Fruit fly (Drosophila melanogaster) whole organism, embryonic: ENCODE measurements around the gene CG10140.

Experiments
- BtbVII ChIP-seq: fragments of 200-800 bp; sonication (Bioruptor generic); optimal IDR thresholded peaks from 3 replicates; lab custom pipeline; 2017; ENCODE audit warnings: missing biosample characterization, mild to moderate bottlenecking, missing genetic modification characterization
- CG10267 ChIP-seq: fragments of 200-800 bp; sonication (Bioruptor generic); optimal IDR thresholded peaks from 2 replicates; lab custom pipeline; 2018; ENCODE audit warnings: missing biosample characterization, mild to moderate bottlenecking, missing genetic modification characterization, moderate library complexity
- CG10274 ChIP-seq: fragments of 200-800 bp; sonication (Bioruptor generic); optimal IDR thresholded peaks from 3 replicates; lab custom pipeline; 2017; ENCODE audit warnings: missing biosample characterization, mild to moderate bottlenecking, missing genetic modification characterization
- CG10321 ChIP-seq: fragments of 200-800 bp; sonication (Bioruptor generic); IDR thresholded peaks from 2 replicates; pipeline ENCODE4 v1.3.6; 2022; ENCODE audit warnings: missing biosample characterization, missing genetic modification characterization
- CG11247 ChIP-seq: fragments of 200-800 bp; sonication (Bioruptor generic); IDR thresholded peaks from 2 replicates; pipeline ENCODE4 v1.3.6; 2022; ENCODE audit warnings: missing biosample characterization, missing genetic modification characterization
- CG1233 ChIP-seq: fragments of 200-800 bp; sonication (Bioruptor generic); optimal IDR thresholded peaks from 4 replicates; lab custom pipeline; 2018; ENCODE audit warnings: missing biosample characterization, mild to moderate bottlenecking, missing genetic modification characterization
- CG12942 ChIP-seq: fragments of 200-800 bp; sonication (Bioruptor generic); optimal IDR thresholded peaks from 3 replicates; lab custom pipeline; 2016; ENCODE audit warnings: missing biosample characterization, missing genetic modification characterization
- CG15011 ChIP-seq: fragments of 200-800 bp; sonication (Bioruptor generic); optimal IDR thresholded peaks from 3 replicates; lab custom pipeline; 2018; ENCODE audit warnings: missing biosample characterization, mild to moderate bottlenecking, missing genetic modification characterization
- CG16779 ChIP-seq: fragments of 200-800 bp; sonication (Bioruptor generic); IDR thresholded peaks from 2 replicates; pipeline ENCODE4 v1.3.6; 2022; ENCODE audit warnings: missing biosample characterization, missing genetic modification characterization
- CG17385 ChIP-seq: fragments of 200-800 bp; sonication (Bioruptor generic); optimal IDR thresholded peaks from 3 replicates; lab custom pipeline; 2018; ENCODE audit warnings: missing biosample characterization, mild to moderate bottlenecking, missing genetic modification characterization
- CG17829 ChIP-seq: fragments of 200-800 bp; optimal IDR thresholded peaks from 2 replicates; lab custom pipeline; 2019; ENCODE audit warnings: missing biosample characterization, mild to moderate bottlenecking, missing genetic modification characterization, moderate library complexity
- CG1792 ChIP-seq: fragments of 200-800 bp; sonication (Bioruptor generic); optimal IDR thresholded peaks from 2 replicates; lab custom pipeline; 2016; ENCODE audit warnings: missing biosample characterization, missing genetic modification characterization
- CG2875 ChIP-seq: fragments of 200-800 bp; sonication (Bioruptor generic); optimal IDR thresholded peaks from 2 replicates; lab custom pipeline; 2017; ENCODE audit warnings: missing biosample characterization, mild to moderate bottlenecking, missing genetic modification characterization, missing genetic modification reagents
- CG31441 ChIP-seq: fragments of 200-800 bp; sonication (Bioruptor generic); IDR thresholded peaks from 2 replicates; pipeline ENCODE4 v1.3.6; 2022; ENCODE audit warnings: missing biosample characterization, missing genetic modification characterization
- CG32532 ChIP-seq: fragments of 200-800 bp; sonication (Bioruptor generic); IDR thresholded peaks from 2 replicates; pipeline ENCODE4 v1.3.6; 2022; ENCODE audit warnings: missing biosample characterization, missing genetic modification characterization
- CG4328 ChIP-seq: fragments of 200-800 bp; sonication (Bioruptor generic); optimal IDR thresholded peaks from 3 replicates; lab custom pipeline; 2017; ENCODE audit warnings: missing biosample characterization, missing genetic modification reagents, missing genetic modification characterization
- CG4360 ChIP-seq: fragments of 200-800 bp; sonication (Bioruptor generic); IDR thresholded peaks from 2 replicates; pipeline ENCODE4 v1.3.6; 2022; ENCODE audit warnings: missing biosample characterization, missing genetic modification characterization
- CG6813 ChIP-seq: fragments of 200-800 bp; sonication (Bioruptor generic); optimal IDR thresholded peaks from 2 replicates; lab custom pipeline; 2017; ENCODE audit warnings: missing biosample characterization, missing genetic modification characterization, mild to moderate bottlenecking, moderate library complexity, missing genetic modification reagents
- CG7556 ChIP-seq: fragments of 200-800 bp; sonication (Bioruptor generic); optimal IDR thresholded peaks from 2 replicates; lab custom pipeline; 2017; ENCODE audit warnings: missing biosample characterization, mild to moderate bottlenecking, missing genetic modification characterization
- CG8089 ChIP-seq: fragments of 200-800 bp; sonication (Bioruptor generic); optimal IDR thresholded peaks from 3 replicates; lab custom pipeline; 2016; ENCODE audit warnings: missing biosample characterization, missing genetic modification characterization
- CG9215 ChIP-seq: fragments of 200-800 bp; sonication (Bioruptor generic); IDR thresholded peaks from 2 replicates; pipeline ENCODE4 v1.3.6; 2022; ENCODE audit warnings: missing biosample characterization, missing genetic modification characterization
- CG9727 ChIP-seq: fragments of 200-800 bp; sonication (Bioruptor generic); optimal IDR thresholded peaks from 3 replicates; lab custom pipeline; 2017; ENCODE audit warnings: missing biosample characterization, mild to moderate bottlenecking, missing genetic modification characterization
- Dp ChIP-seq: fragments of 200-800 bp; sonication (Bioruptor generic); optimal IDR thresholded peaks from 2 replicates; lab custom pipeline; 2018; ENCODE audit warnings: missing biosample characterization, mild to moderate bottlenecking, missing genetic modification characterization, moderate library complexity
- Dref ChIP-seq: fragments of 200-800 bp; sonication (Bioruptor generic); IDR thresholded peaks from 2 replicates; pipeline ENCODE4 v1.3.6; 2022; ENCODE audit warnings: missing biosample characterization, missing genetic modification characterization
- H15 ChIP-seq: fragments of 200-800 bp; sonication (Bioruptor generic); IDR thresholded peaks from 3 replicates; pipeline ENCODE4 v1.3.6; 2022; ENCODE audit warnings: missing biosample characterization, missing genetic modification characterization
- HLH3B ChIP-seq: fragments of 200-800 bp; sonication (Bioruptor generic); IDR thresholded peaks from 2 replicates; pipeline ENCODE4 v1.3.6; 2022; ENCODE audit warnings: missing biosample characterization, missing genetic modification characterization
- Hey ChIP-seq: fragments of 200-800 bp; sonication (Bioruptor generic); optimal IDR thresholded peaks from 3 replicates; lab custom pipeline; 2018; ENCODE audit warnings: missing biosample characterization, mild to moderate bottlenecking, missing genetic modification characterization
- HmgZ ChIP-seq: fragments of 200-800 bp; sonication (Bioruptor generic); optimal IDR thresholded peaks from 2 replicates; lab custom pipeline; 2018; ENCODE audit warnings: missing biosample characterization, mild to moderate bottlenecking, missing genetic modification characterization
- Meics ChIP-seq: fragments of 200-800 bp; sonication (Bioruptor generic); optimal IDR thresholded peaks from 2 replicates; lab custom pipeline; 2017; ENCODE audit warnings: missing biosample characterization, mild to moderate bottlenecking, missing genetic modification characterization
- Rx ChIP-seq: fragments of 200-800 bp; sonication (Bioruptor generic); IDR thresholded peaks from 2 replicates; pipeline ENCODE4 v1.3.6; 2022; ENCODE audit warnings: missing biosample characterization, missing genetic modification characterization
- al ChIP-seq: fragments of 200-800 bp; sonication (Bioruptor generic); IDR thresholded peaks from 2 replicates; pipeline ENCODE4 v1.3.6; 2022; ENCODE audit warnings: missing biosample characterization, missing genetic modification characterization
- ap ChIP-seq: fragments of 200-800 bp; sonication (Bioruptor generic); IDR thresholded peaks from 2 replicates; pipeline ENCODE4 v1.3.6; 2022; ENCODE audit warnings: missing biosample characterization, missing genetic modification characterization
- ara ChIP-seq: fragments of 200-800 bp; sonication (Bioruptor generic); IDR thresholded peaks from 2 replicates; pipeline ENCODE4 v1.3.6; 2022; ENCODE audit warnings: missing biosample characterization, missing genetic modification characterization
- bcd ChIP-seq: fragments of 200-800 bp; sonication (Bioruptor generic); optimal IDR thresholded peaks from 2 replicates; lab custom pipeline; 2017; ENCODE audit warnings: missing biosample characterization, mild to moderate bottlenecking, missing genetic modification characterization
- croc ChIP-seq: fragments of 200-800 bp; sonication (Bioruptor generic); conservative IDR thresholded peaks from 3 replicates; pipeline ENCODE4 v1.3.6; 2022; ENCODE audit warnings: missing biosample characterization, missing genetic modification characterization
- dmrt99B ChIP-seq: fragments of 200-800 bp; sonication (Bioruptor generic); optimal IDR thresholded peaks from 2 replicates; lab custom pipeline; 2018; ENCODE audit warnings: missing biosample characterization, mild to moderate bottlenecking, missing genetic modification characterization, moderate library complexity
- fd96Cb ChIP-seq: fragments of 200-800 bp; sonication (Bioruptor generic); optimal IDR thresholded peaks from 2 replicates; lab custom pipeline; 2018; ENCODE audit warnings: missing biosample characterization, mild to moderate bottlenecking, missing genetic modification characterization, moderate library complexity
- gfzf ChIP-seq: fragments of 200-800 bp; sonication (Bioruptor generic); optimal IDR thresholded peaks from 2 replicates; lab custom pipeline; 2016; ENCODE audit warnings: missing biosample characterization, mild to moderate bottlenecking, missing genetic modification characterization, moderate library complexity
- grau ChIP-seq: fragments of 200-800 bp; optimal IDR thresholded peaks from 3 replicates; lab custom pipeline; 2019; ENCODE audit warnings: missing biosample characterization, mild to moderate bottlenecking, missing genetic modification characterization, moderate library complexity
- hkb ChIP-seq, 2 experiments: fragments of 200-800 bp in 1 of 2; fragments of >200 bp in 1 of 2; sonication (Bioruptor generic) in 1 of 2; IDR thresholded peaks in 1 of 2; optimal IDR thresholded peaks in 1 of 2; 2 replicates each; pipeline versions ENCODE4 v1.3.6 to Lab custom; 2017 to 2022; ENCODE audit warnings: missing biosample characterization in 1 of 2, missing genetic modification characterization in 1 of 2
- lilli ChIP-seq: fragments of 200-800 bp; sonication (Bioruptor generic); optimal IDR thresholded peaks from 3 replicates; lab custom pipeline; 2016; ENCODE audit warnings: missing biosample characterization, missing genetic modification characterization
- mirr ChIP-seq: fragments of 200-800 bp; sonication (Bioruptor generic); optimal IDR thresholded peaks from 3 replicates; lab custom pipeline; 2018; ENCODE audit warnings: missing biosample characterization, mild to moderate bottlenecking, missing genetic modification characterization
- nmo ChIP-seq: fragments of 200-800 bp; sonication (Bioruptor generic); optimal IDR thresholded peaks from 2 replicates; lab custom pipeline; 2018; ENCODE audit warnings: missing biosample characterization, mild to moderate bottlenecking, missing genetic modification characterization, moderate library complexity
- nom ChIP-seq: fragments of 200-800 bp; sonication (Bioruptor generic); optimal IDR thresholded peaks from 2 replicates; lab custom pipeline; 2017; ENCODE audit warnings: missing biosample characterization, missing genetic modification characterization, mild to moderate bottlenecking, moderate library complexity, missing genetic modification reagents
- p53 ChIP-seq: fragments of 200-800 bp; sonication (Bioruptor generic); optimal IDR thresholded peaks from 2 replicates; lab custom pipeline; 2016; ENCODE audit warnings: missing biosample characterization, missing genetic modification characterization
- row ChIP-seq: fragments of 200-800 bp; sonication (Bioruptor generic); IDR thresholded peaks from 3 replicates; pipeline ENCODE4 v1.3.6; 2022; ENCODE audit warnings: missing biosample characterization, missing genetic modification characterization
- seq ChIP-seq: fragments of 200-800 bp; sonication (Bioruptor generic); IDR thresholded peaks from 2 replicates; pipeline ENCODE4 v1.3.6; 2022; ENCODE audit warnings: missing biosample characterization, missing genetic modification characterization
- sisA ChIP-seq: fragments of 200-800 bp; sonication (Bioruptor generic); IDR thresholded peaks from 2 replicates; pipeline ENCODE4 v1.3.6; 2022; ENCODE audit warnings: missing biosample characterization, missing genetic modification characterization
- sob ChIP-seq: fragments of 200-800 bp; sonication (Bioruptor generic); IDR thresholded peaks from 2 replicates; pipeline ENCODE4 v1.3.6; 2022; ENCODE audit warnings: missing biosample characterization, missing genetic modification characterization
- sqz ChIP-seq: fragments of 200-800 bp; sonication (Bioruptor generic); optimal IDR thresholded peaks from 3 replicates; lab custom pipeline; 2018; ENCODE audit warnings: missing biosample characterization, mild to moderate bottlenecking, missing genetic modification characterization
- tio ChIP-seq: fragments of 200-800 bp; sonication (Bioruptor generic); optimal IDR thresholded peaks from 2 replicates; lab custom pipeline; 2017; ENCODE audit warnings: missing biosample characterization, missing genetic modification characterization, inconsistent platforms
- zen2 ChIP-seq: fragments of 200-800 bp; sonication (Bioruptor generic); IDR thresholded peaks from 3 replicates; pipeline ENCODE4 v1.3.6; 2022; ENCODE audit warnings: missing biosample characterization, missing genetic modification characterization; ENCODE audit not compliant: partially characterized antibody

The CG10140 gene

dm6 chr3L:13410999-13411398 lies 29.3 kb downstream of the CG10140 start (continued):
- TF ChIP-seq CG1792 (GFP tag; lab: Kevin White, UChicago) (no peak), HmgZ (tag; lab: Kevin White, UChicago) (peak; percentile 61), CG10321 (GFP tag; lab: Robert Waterston, UW) (no peak), HLH3B (GFP tag; lab: Robert Waterston, UW) (peak; percentile 13; the same call in 1 of the 2 replicates), p53 (GFP tag; lab: Kevin White, UChicago) (no peak), Hey (no peak), grau (tag; lab: Kevin White, UChicago) (peak; percentile 37), CG17829 (tag; lab: Kevin White, UChicago) (peak; percentile 73), dmrt99B (tag; lab: Kevin White, UChicago) (no peak), croc (no peak), CG31441 (GFP tag; lab: Robert Waterston, UW) (no peak), al (GFP tag; lab: Robert Waterston, UW) (no peak), seq (no peak), Meics (GFP tag; lab: Kevin White, UChicago) (no peak), Rx (GFP tag; lab: Robert Waterston, UW) (no peak), gfzf (GFP tag; lab: Kevin White, UChicago) (peak; percentile 7), sisA (GFP tag; lab: Robert Waterston, UW) (peak; percentile 36), CG12942 (GFP tag; lab: Kevin White, UChicago) (no peak), sqz (GFP tag; lab: Kevin White, UChicago) (no peak), CG9215 (GFP tag; lab: Robert Waterston, UW) (no peak), ara (GFP tag; lab: Robert Waterston, UW) (no peak), nmo (GFP tag; lab: Kevin White, UChicago) (peak; percentile 58), mirr (GFP tag; lab: Kevin White, UChicago) (no peak), CG17385 (GFP tag; lab: Kevin White, UChicago) (no peak), fd96Cb (no peak), CG15011 (GFP tag; lab: Kevin White, UChicago) (no peak), sob (GFP tag; lab: Robert Waterston, UW) (no peak), tio (GFP tag; lab: Kevin White, UChicago) (no peak), CG4360 (GFP tag; lab: Robert Waterston, UW) (no peak), CG10274 (GFP tag; lab: Kevin White, UChicago) (no peak), CG4328 (GFP tag; lab: Kevin White, UChicago) (no peak), CG9727 (no peak), CG2875 (GFP tag; lab: Kevin White, UChicago) (no peak), CG16779 (GFP tag; lab: Robert Waterston, UW) (no peak), lilli (GFP tag; lab: Kevin White, UChicago) (peak; percentile 39), row (GFP tag; lab: Robert Waterston, UW) (no peak), nom (GFP tag; lab: Kevin White, UChicago) (no peak), CG1233 (no peak), CG11247 (GFP tag; lab: Robert Waterston, UW) (peak; percentile 57), Dp (GFP tag; lab: Kevin White, UChicago) (peak; percentile 31), zen2 (no peak), Dref (no peak), hkb (optimal IDR thresholded peaks at IDR 0.05; lab: Kevin White, UChicago) (no peak), hkb (GFP tag; IDR thresholded peaks at IDR 0.05; lab: Robert Waterston, UW) (no peak), bcd (GFP tag; lab: Kevin White, UChicago) (peak; percentile 32), ap (GFP tag; lab: Robert Waterston, UW) (no peak), BtbVII (GFP tag; lab: Kevin White, UChicago) (no peak), CG7556 (GFP tag; lab: Kevin White, UChicago) (no peak), CG8089 (GFP tag; lab: Kevin White, UChicago) (peak; percentile 14), H15 (GFP tag; lab: Robert Waterston, UW) (0 out of 3 replicates have a peak, but pooled peaks have one; percentile 9), CG10267 (peak; percentile 49), CG32532 (GFP tag; lab: Robert Waterston, UW) (peak; percentile 59; the same call in 1 of the 2 replicates), CG6813 (no peak)
